Fruit fly (Drosophila melanogaster): ENCODE data around the gene CG6885.

CG6885 gene

dm6 chr3L:18772014-18772560, 27.8 kb downstream of the CG6885 start (continued):
- TF ChIP-seq slbo (GFP tag; IDR thresholded peaks at IDR 0.05) (0 out of 2 replicates have a peak, but pooled peaks have one; percentile 11), CG16779 (GFP tag; IDR thresholded peaks at IDR 0.05) (0 out of 2 replicates have a peak, but pooled peaks have one; percentile 2), CG10321 (GFP tag; IDR thresholded peaks at IDR 0.05) (no peak), Atf-2 (GFP tag; optimal IDR thresholded peaks at IDR 0.05) (no peak), emc (GFP tag; optimal IDR thresholded peaks at IDR 0.05) (no peak), CG6813 (GFP tag; optimal IDR thresholded peaks at IDR 0.05) (peak; percentile 39), CG11247 (GFP tag; IDR thresholded peaks at IDR 0.05) (peak; percentile 27; the same call in 1 of the 2 replicates), da (GFP tag; optimal IDR thresholded peaks at IDR 0.05) (no peak), hbn (GFP tag; IDR thresholded peaks at IDR 0.05; ENCODE audit: partially characterized antibody) (no peak), CkIIα-i1 (GFP tag; IDR thresholded peaks at IDR 0.05) (no peak), CG12236 (GFP tag; optimal IDR thresholded peaks at IDR 0.05) (no peak), CG17912 (GFP tag; optimal IDR thresholded peaks at IDR 0.05) (peak; percentile 3), ken (GFP tag; IDR thresholded peaks at IDR 0.05) (peak; percentile 9; the same call in 1 of the 3 replicates), CG9797 (GFP tag; optimal IDR thresholded peaks at IDR 0.05) (no peak), dimm (GFP tag; IDR thresholded peaks at IDR 0.05) (no peak), Nf-YB (GFP tag; optimal IDR thresholded peaks at IDR 0.05) (no peak), CG13894 (tag; optimal IDR thresholded peaks at IDR 0.05) (peak; percentile 23), YL-1 (GFP tag; optimal IDR thresholded peaks at IDR 0.05) (no peak), ttk (GFP tag; IDR thresholded peaks at IDR 0.05) (peak; percentile 7; the same call in 1 of the 2 replicates), so (GFP tag; IDR thresholded peaks at IDR 0.05) (0 out of 3 replicates have a peak, but pooled peaks have one; percentile 49), kni (GFP tag; optimal IDR thresholded peaks at IDR 0.05) (peak; percentile 32), scrt (GFP tag; optimal IDR thresholded peaks at IDR 0.05) (peak; percentile 86), abd-A (tag; optimal IDR thresholded peaks at IDR 0.05) (peak; percentile 75), NFAT (GFP tag; IDR thresholded peaks at IDR 0.05) (0 out of 2 replicates have a peak, but pooled peaks have one; percentile 20)

DNA sequence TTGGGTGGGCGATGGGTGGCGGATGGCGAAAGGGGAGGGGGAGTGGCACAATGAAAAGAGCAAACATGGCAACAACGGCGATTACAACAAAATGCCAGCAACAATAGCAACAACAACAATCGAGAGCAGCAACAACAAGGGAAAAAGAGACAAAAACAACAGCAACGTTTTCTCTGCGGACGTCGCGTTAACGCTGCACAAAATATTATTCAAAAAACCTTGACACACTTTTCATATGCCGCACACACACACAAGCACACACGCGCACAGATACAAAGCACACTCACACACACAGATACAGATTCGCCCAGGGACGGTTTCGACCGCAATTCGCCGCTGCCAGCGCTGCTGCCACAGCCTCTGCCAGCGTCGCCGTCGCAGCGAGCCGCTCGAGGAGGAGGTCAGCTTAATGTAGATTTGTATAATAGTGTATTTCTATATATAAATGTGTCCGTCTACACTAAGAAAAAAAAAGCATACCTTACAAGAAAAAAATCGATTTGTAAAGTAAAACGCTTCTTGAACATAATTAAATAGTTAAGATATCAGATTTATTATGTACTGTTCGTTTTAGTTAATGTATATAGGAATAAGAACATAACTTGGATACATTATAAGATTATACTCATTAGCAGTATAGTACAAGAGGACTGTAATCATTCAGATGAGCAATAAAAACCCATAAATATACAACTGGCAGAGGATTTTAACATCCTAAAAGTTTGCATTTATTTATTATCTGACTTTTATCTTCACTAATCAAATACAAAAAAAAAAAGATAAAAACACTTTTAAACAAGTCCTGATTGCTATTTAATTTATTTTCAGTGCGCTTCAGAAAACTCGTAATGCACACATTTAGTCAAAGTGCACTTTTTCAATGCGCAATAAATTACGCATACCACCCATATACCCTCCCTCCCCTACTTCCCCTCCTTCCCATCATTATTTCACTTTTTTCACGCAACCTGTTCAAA, 37.7 kb downstream of the CG6885 start:
- TF ChIP-seq pan (optimal IDR thresholded peaks at IDR 0.05) (no peak), pan (GFP tag; optimal IDR thresholded peaks at IDR 0.05 in 1 of 2, IDR thresholded peaks at IDR 0.05 in 1 of 2) (peak in 1 of 2 experiments; percentile 56), CG17568 (GFP tag; optimal IDR thresholded peaks at IDR 0.05) (peak; percentile 27), CG9437 (GFP tag; optimal IDR thresholded peaks at IDR 0.05) (peak; percentile 81), Ssrp (tag; optimal IDR thresholded peaks at IDR 0.05) (peak; percentile 43), ssp (GFP tag; IDR thresholded peaks at IDR 0.05) (peak; percentile 34; the same call in 1 of the 2 replicates), jing (GFP tag; optimal IDR thresholded peaks at IDR 0.05) (no peak), B-H1 (GFP tag; IDR thresholded peaks at IDR 0.05) (peak; percentile 37; the same call in 2 of the 3 replicates), CG5953 (GFP tag; IDR thresholded peaks at IDR 0.05) (0 out of 2 replicates have a peak, but pooled peaks have one; percentile 3), en (GFP tag; optimal IDR thresholded peaks at IDR 0.05) (no peak), fd96Cb (tag; optimal IDR thresholded peaks at IDR 0.05) (peak; percentile 56), Hr78 (GFP tag; optimal IDR thresholded peaks at IDR 0.05) (peak in 1 of 2 experiments; percentile 4), ind (GFP tag; optimal IDR thresholded peaks at IDR 0.05) (peak; percentile 17), tin (GFP tag; optimal IDR thresholded peaks at IDR 0.05) (peak; percentile 32), CG17385 (GFP tag; optimal IDR thresholded peaks at IDR 0.05) (peak; percentile 62), CG18619 (GFP tag; optimal IDR thresholded peaks at IDR 0.05) (peak; percentile 42), Xrp1 (GFP tag; IDR thresholded peaks at IDR 0.05) (peak; percentile 32; the same call in 1 of the 2 replicates), NC2α (GFP tag; optimal IDR thresholded peaks at IDR 0.05) (no peak), odd (GFP tag; optimal IDR thresholded peaks at IDR 0.05) (peak; percentile 52), Vsx1 (GFP tag; optimal IDR thresholded peaks at IDR 0.05) (no peak), Asciz (GFP tag; optimal IDR thresholded peaks at IDR 0.05) (peak; percentile 43), CG12104 (GFP tag; optimal IDR thresholded peaks at IDR 0.05) (peak; percentile 26), CG12659 (GFP tag; optimal IDR thresholded peaks at IDR 0.05) (peak; percentile 80)

All from whole organism, embryonic.